Worm (Caenorhabditis elegans) whole organism, L1 larva: Measurements from ENCODE around the gene ZC168.2.
"Not testable (repeated sequence)": the region's sequence is repeated elsewhere in the genome, so short reads cannot be mapped to it uniquely, and the experiment has no call there.

Experiments
- irx-1 ChIP-seq: sonication (generic microtip); optimal IDR thresholded peaks from 2 replicates; lab custom pipeline; 2016; ENCODE audit warnings: missing genetic modification characterization, missing compliant biosample characterization
- lsy-2 ChIP-seq, 2 experiments: fragments of 150-350 bp; optimal IDR thresholded peaks; 2 replicates each; lab custom pipeline; 2014; ENCODE audit warnings: missing biosample characterization in 2 of 2, missing genetic modification characterization in 2 of 2
- nhr-47 ChIP-seq: sonication (generic microtip); optimal IDR thresholded peaks from 2 replicates; lab custom pipeline; 2016; ENCODE audit warnings: mild to moderate bottlenecking, missing genetic modification characterization, moderate library complexity, missing compliant biosample characterization
- sup-37 ChIP-seq: fragments of 200-800 bp; sonication (Bioruptor generic); optimal IDR thresholded peaks from 2 replicates; lab custom pipeline; 2018; ENCODE audit warnings: mild to moderate bottlenecking, missing genetic modification characterization, missing compliant biosample characterization
- ztf-4 ChIP-seq: fragments of 150-350 bp; optimal IDR thresholded peaks from 2 replicates; lab custom pipeline; 2014; ENCODE audit warnings: missing biosample characterization, missing genetic modification characterization

ce11 chrIV:10687307-10687706 is 40.5 kb upstream of the ZC168.2 start, which contains the start of gene R102.2:
- TF ChIP-seq sup-37 (GFP tag; lab: Kevin White, UChicago); nhr-47; ztf-4; irx-1 (tag; lab: Kevin White, UChicago); lsy-2 (tag; optimal IDR thresholded peaks at IDR 0.05; lab: Kevin White, UChicago): not testable (repeated sequence)
